Worm (Caenorhabditis elegans) whole organism, mixed stage, embryonic: ENCODE results near the gene coq-3.

Experiments
- pha-4 ChIP-seq: fragments of 150-350 bp; optimal IDR thresholded peaks from 2 replicates; lab custom pipeline; 2018; ENCODE audit warnings: missing biosample characterization, missing genetic modification reagents, missing genetic modification characterization
- unc-62 ChIP-seq: fragments of 150-350 bp; optimal IDR thresholded peaks from 2 replicates; lab custom pipeline; 2014; ENCODE audit warnings: missing biosample characterization, missing genetic modification reagents, missing genetic modification characterization
- ztf-11 ChIP-seq: fragments of 150-350 bp; optimal IDR thresholded peaks from 2 replicates; lab custom pipeline; 2014; ENCODE audit warnings: missing biosample characterization, missing genetic modification characterization

- TF ChIP-seq unc-62 (GFP tag; lab: Kevin White, UChicago) (no peak), ztf-11 (tag; lab: Kevin White, UChicago) (no peak), pha-4 (tag; lab: Kevin White, UChicago) (no peak)
Measured at ce11 chrIV:14836885-14837284, 40.8 kb upstream of the coq-3 start, which contains the start of gene Y57G11C.22.
